Worm (Caenorhabditis elegans) whole organism, young adult: Measurements from ENCODE around the gene cest-13.

Source experiments
- F57A8.1 ChIP-seq: fragments of 200-800 bp; sonication (Bioruptor generic); optimal IDR thresholded peaks from 2 replicates; lab custom pipeline; 2018; ENCODE audit warnings: mild to moderate bottlenecking, missing genetic modification characterization, moderate library complexity, missing compliant biosample characterization
- lir-1 ChIP-seq: fragments of 200-800 bp; sonication (Bioruptor generic); conservative IDR thresholded peaks from 2 replicates; pipeline ENCODE4 v1.3.6; 2022; ENCODE audit warnings: missing genetic modification reagents, missing genetic modification characterization, missing compliant biosample characterization
- mcd-1 ChIP-seq: fragments of 200-800 bp; sonication (Bioruptor generic); IDR thresholded peaks from 2 replicates; pipeline ENCODE4 v1.3.6; 2022; ENCODE audit warnings: missing genetic modification reagents, missing genetic modification characterization, missing compliant biosample characterization
- nfya-1 ChIP-seq: sonication (generic microtip); optimal IDR thresholded peaks from 2 replicates; lab custom pipeline; 2017; ENCODE audit warnings: antibody characterized with exemption, missing compliant biosample characterization, missing genetic modification characterization, borderline replicate concordance; ENCODE audit not compliant: insufficient read depth
- snpc-1.1 ChIP-seq: sonication (generic microtip); optimal IDR thresholded peaks from 2 replicates; lab custom pipeline; 2017; ENCODE audit warnings: missing genetic modification characterization, mild to moderate bottlenecking, missing compliant biosample characterization, antibody characterized with exemption, moderate library complexity, missing genotype, missing genetic modification reagents; ENCODE audit not compliant: insufficient read depth
- tbx-9 ChIP-seq: sonication (generic microtip); optimal IDR thresholded peaks from 2 replicates; lab custom pipeline; 2016; ENCODE audit warnings: borderline replicate concordance, missing genetic modification characterization, inconsistent platforms, missing compliant biosample characterization
- ztf-22 ChIP-seq: fragments of 200-800 bp; sonication (Bioruptor generic); optimal IDR thresholded peaks from 2 replicates; lab custom pipeline; 2018; ENCODE audit warnings: mild to moderate bottlenecking, missing genetic modification characterization, moderate library complexity, missing compliant biosample characterization

- TF ChIP-seq mcd-1 (GFP tag; lab: Robert Waterston, UW) (no peak), nfya-1 (tag; lab: Kevin White, UChicago) (no peak), ztf-22 (GFP tag; lab: Kevin White, UChicago) (no peak), snpc-1.1 (tag; lab: Kevin White, UChicago) (no peak), lir-1 (no peak), F57A8.1 (GFP tag; lab: Kevin White, UChicago) (no peak), tbx-9 (tag; lab: Kevin White, UChicago) (no peak)
Observed at ce11 chrX:13744543-13745113, 15.4 kb upstream of the cest-13 start.
